3 fruit fly cellular contexts compared by ENCODE assay signal in the genomic region with DNA sequence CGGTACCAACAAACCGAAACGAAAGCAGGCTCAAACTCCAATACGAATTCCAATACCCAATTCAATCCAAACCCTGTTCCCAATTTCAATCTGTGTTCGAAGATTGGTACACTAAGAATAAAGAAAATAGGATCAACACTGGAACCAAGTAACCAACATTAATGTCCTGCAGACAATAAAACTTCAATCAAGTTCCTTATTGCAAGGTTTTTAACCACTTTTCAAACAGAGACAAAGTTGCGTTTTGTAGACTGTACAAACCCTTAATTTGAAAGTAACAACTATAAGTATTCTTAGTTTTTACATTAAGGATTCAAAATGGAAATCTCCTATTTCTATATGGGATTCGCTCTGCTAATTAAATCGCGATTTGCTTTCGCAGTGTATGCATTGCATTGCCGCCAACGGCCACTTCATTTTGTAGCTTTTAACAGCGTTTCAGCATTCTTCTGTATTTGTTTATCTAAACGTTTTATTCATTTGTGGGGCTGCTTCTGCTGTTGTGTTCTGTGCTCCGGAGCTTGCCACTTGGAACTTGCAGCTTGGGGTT.
A peak's percentile ranks its signal among the peaks of the same experiment; 100 is the strongest.
TF ChIP-seq lines count a peak whose summit lies in the region.

No protein-coding gene starts in this region.

TF ChIP-seq in whole organism, prepupa, 60 proteins besides CTCF, POLR2A, EP300 and RAD21 (continues in another document):
- TF ChIP-seq Hr4 (GFP tag; optimal IDR thresholded peaks at IDR 0.05; lab: Kevin White, UChicago) (peak; percentile 52), Smox (GFP tag; optimal IDR thresholded peaks at IDR 0.05; lab: Kevin White, UChicago) (peak; percentile 46), CG34406 (GFP tag; optimal IDR thresholded peaks at IDR 0.05; lab: Kevin White, UChicago) (no peak), Eip93F (GFP tag; optimal IDR thresholded peaks at IDR 0.05; lab: Kevin White, UChicago) (no peak), achi (GFP tag; optimal IDR thresholded peaks at IDR 0.05; lab: Kevin White, UChicago) (peak; percentile 2), esn (GFP tag; optimal IDR thresholded peaks at IDR 0.05; lab: Kevin White, UChicago) (peak; percentile 37), topi (GFP tag; optimal IDR thresholded peaks at IDR 0.05; lab: Kevin White, UChicago) (peak; percentile 43), CG10631 (GFP tag; optimal IDR thresholded peaks at IDR 0.05; lab: Kevin White, UChicago) (peak; percentile 32), Met (GFP tag; optimal IDR thresholded peaks at IDR 0.05; lab: Kevin White, UChicago) (peak; percentile 45), Eip75B (GFP tag; optimal IDR thresholded peaks at IDR 0.05; lab: Kevin White, UChicago) (peak; percentile 20), svp (GFP tag; lab: Kevin White, UChicago) (peak; percentile 68), fkh (GFP tag; optimal IDR thresholded peaks at IDR 0.05; lab: Kevin White, UChicago) (no peak), CG15336 (GFP tag; IDR thresholded peaks at IDR 0.05; lab: Robert Waterston, UW) (no peak), Sox14 (GFP tag; optimal IDR thresholded peaks at IDR 0.05; lab: Kevin White, UChicago) (peak; percentile 5), lz (GFP tag; optimal IDR thresholded peaks at IDR 0.05; lab: Kevin White, UChicago) (peak; percentile 37), Ets21C (GFP tag; optimal IDR thresholded peaks at IDR 0.05; lab: Kevin White, UChicago) (no peak), CG6808 (GFP tag; optimal IDR thresholded peaks at IDR 0.05; lab: Kevin White, UChicago) (peak; percentile 12), CG6854 (GFP tag; optimal IDR thresholded peaks at IDR 0.05; lab: Kevin White, UChicago) (no peak), Eip78C (GFP tag; lab: Kevin White, UChicago) (peak; percentile 82), CG3919 (GFP tag; optimal IDR thresholded peaks at IDR 0.05; lab: Kevin White, UChicago) (peak; percentile 9), CG11294 (GFP tag; IDR thresholded peaks at IDR 0.05; lab: Robert Waterston, UW) (no peak), CG4318 (GFP tag; optimal IDR thresholded peaks at IDR 0.05; lab: Kevin White, UChicago) (peak; percentile 33), CG32006 (GFP tag; optimal IDR thresholded peaks at IDR 0.05; lab: Kevin White, UChicago) (peak; percentile 62), CG6276 (GFP tag; optimal IDR thresholded peaks at IDR 0.05; lab: Kevin White, UChicago) (peak; percentile 14), Sox15 (GFP tag; optimal IDR thresholded peaks at IDR 0.05; lab: Kevin White, UChicago) (no peak), net (GFP tag; optimal IDR thresholded peaks at IDR 0.05; lab: Kevin White, UChicago) (no peak), spab (GFP tag; optimal IDR thresholded peaks at IDR 0.05; lab: Kevin White, UChicago) (peak; percentile 8), CG6792 (GFP tag; optimal IDR thresholded peaks at IDR 0.05; lab: Kevin White, UChicago) (no peak), CG10669 (GFP tag; optimal IDR thresholded peaks at IDR 0.05; lab: Kevin White, UChicago) (no peak)

TF ChIP-seq in whole organism, pupa, 21 proteins besides CTCF, POLR2A, EP300 and RAD21:
- TF ChIP-seq CG8159 (tag; optimal IDR thresholded peaks at IDR 0.05; lab: Kevin White, UChicago) (peak; percentile 10), Snoo (tag; optimal IDR thresholded peaks at IDR 0.05; lab: Kevin White, UChicago) (no peak), CG15710 (tag; optimal IDR thresholded peaks at IDR 0.05; lab: Kevin White, UChicago) (peak; percentile 1), CG8301 (tag; optimal IDR thresholded peaks at IDR 0.05; lab: Kevin White, UChicago) (peak; percentile 29), CG9948 (tag; optimal IDR thresholded peaks at IDR 0.05; lab: Kevin White, UChicago) (peak; percentile 13), CG14655 (GFP tag; optimal IDR thresholded peaks at IDR 0.05; lab: Kevin White, UChicago) (peak; percentile 55), CG32121 (GFP tag; IDR thresholded peaks at IDR 0.05; lab: Robert Waterston, UW) (no peak), CG17806 (tag; optimal IDR thresholded peaks at IDR 0.05; lab: Kevin White, UChicago) (peak; percentile 15), CG12605 (GFP tag; IDR thresholded peaks at IDR 0.05; lab: Robert Waterston, UW) (no peak), CG10348 (GFP tag; IDR thresholded peaks at IDR 0.05; lab: Robert Waterston, UW) (no peak)

TF ChIP-seq in whole organism, wandering third instar larva, 38 proteins besides CTCF, POLR2A, EP300 and RAD21:
- TF ChIP-seq CrebA (GFP tag; optimal IDR thresholded peaks at IDR 0.05; lab: Kevin White, UChicago; ENCODE audit: borderline replicate concordance) (no peak), HLH106 (tag; optimal IDR thresholded peaks at IDR 0.05; lab: Kevin White, UChicago) (peak; percentile 33), rgr (GFP tag; optimal IDR thresholded peaks at IDR 0.05; lab: Kevin White, UChicago) (peak; percentile 20), foxo (GFP tag; optimal IDR thresholded peaks at IDR 0.05; lab: Kevin White, UChicago) (peak in 1 of 2 experiments; percentile 40), Sp1 (GFP tag; optimal IDR thresholded peaks at IDR 0.05; lab: Kevin White, UChicago) (peak; percentile 36), Vsx2 (GFP tag; optimal IDR thresholded peaks at IDR 0.05; lab: Kevin White, UChicago; ENCODE audit: partially characterized antibody) (no peak), tai (GFP tag; optimal IDR thresholded peaks at IDR 0.05; lab: Kevin White, UChicago) (no peak), OdsH (GFP tag; optimal IDR thresholded peaks at IDR 0.05; lab: Kevin White, UChicago) (peak; percentile 20), sage (GFP tag; optimal IDR thresholded peaks at IDR 0.05; lab: Kevin White, UChicago) (no peak), CG32264 (GFP tag; optimal IDR thresholded peaks at IDR 0.05; lab: Kevin White, UChicago) (no peak), psq (GFP tag; optimal IDR thresholded peaks at IDR 0.05; lab: Kevin White, UChicago) (no peak), dsf (GFP tag; optimal IDR thresholded peaks at IDR 0.05; lab: Kevin White, UChicago; ENCODE audit: borderline replicate concordance) (no peak), fru (GFP tag; optimal IDR thresholded peaks at IDR 0.05; lab: Kevin White, UChicago) (peak; percentile 13), jim (GFP tag; optimal IDR thresholded peaks at IDR 0.05; lab: Kevin White, UChicago) (no peak), br (GFP tag; optimal IDR thresholded peaks at IDR 0.05; lab: Kevin White, UChicago) (peak; percentile 18), ey (GFP tag; optimal IDR thresholded peaks at IDR 0.05; lab: Kevin White, UChicago) (peak; percentile 48), Jra (GFP tag; optimal IDR thresholded peaks at IDR 0.05; lab: Kevin White, UChicago) (no peak), Rel (GFP tag; optimal IDR thresholded peaks at IDR 0.05; lab: Kevin White, UChicago) (no peak), Rel (tag; optimal IDR thresholded peaks at IDR 0.05; lab: Kevin White, UChicago) (no peak), Dif (GFP tag; optimal IDR thresholded peaks at IDR 0.05; lab: Kevin White, UChicago; ENCODE audit: partially characterized antibody) (no peak), Abd-B (GFP tag; optimal IDR thresholded peaks at IDR 0.05; lab: Kevin White, UChicago) (no peak), woc (GFP tag; optimal IDR thresholded peaks at IDR 0.05; lab: Kevin White, UChicago) (peak; percentile 40), h (GFP tag; optimal IDR thresholded peaks at IDR 0.05; lab: Kevin White, UChicago) (peak; percentile 38), pan (optimal IDR thresholded peaks at IDR 0.05; lab: Kevin White, UChicago) (no peak), Hnf4 (GFP tag; optimal IDR thresholded peaks at IDR 0.05; lab: Kevin White, UChicago) (no peak), Hr78 (GFP tag; optimal IDR thresholded peaks at IDR 0.05; lab: Kevin White, UChicago) (no peak)
